Fruit fly (Drosophila melanogaster): Measurements from ENCODE around the gene cal1.

DNA sequence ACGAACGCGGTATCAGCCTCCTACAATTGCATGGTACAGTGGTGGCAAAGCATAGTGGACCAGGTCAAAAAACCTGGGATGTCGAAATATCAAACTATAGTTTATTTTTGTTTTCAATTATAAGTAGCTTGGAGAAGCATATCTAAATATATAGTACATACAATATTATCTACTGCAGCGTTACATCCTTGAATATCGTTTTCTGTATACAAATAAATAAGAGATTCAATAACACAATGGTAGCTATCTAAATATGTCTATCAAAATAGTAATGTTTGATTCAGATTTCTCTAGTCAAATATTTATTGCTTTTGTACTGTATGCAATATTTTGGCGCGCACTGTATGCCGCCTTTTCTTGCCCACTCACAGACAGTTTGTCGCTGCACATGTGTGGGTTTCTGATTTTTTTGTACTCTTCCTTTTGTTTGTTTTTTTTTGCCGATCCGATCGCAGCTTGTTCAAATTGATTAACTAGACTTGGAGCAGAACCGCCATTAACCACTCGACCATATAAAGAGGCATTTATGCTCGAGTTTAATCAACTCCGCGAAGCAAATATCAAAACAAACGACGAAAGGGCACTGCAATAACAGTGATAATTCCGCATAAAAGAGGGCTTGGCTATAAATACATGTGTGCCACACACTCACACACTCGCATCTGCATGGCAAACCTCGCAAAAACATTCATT lies 7.3 kb upstream of the cal1 start:
- TF ChIP-seq h (GFP tag; optimal IDR thresholded peaks at IDR 0.05): peak; percentile 93
- peak; percentile 86 for TF ChIP-seq CG9705 (GFP tag; optimal IDR thresholded peaks at IDR 0.05)
- TF ChIP-seq Hr83 (GFP tag; optimal IDR thresholded peaks at IDR 0.05; ENCODE audit: poor library complexity, severe bottlenecking): no peak
- peak; percentile 83 to 94 for TF ChIP-seq foxo (GFP tag; optimal IDR thresholded peaks at IDR 0.05)
- TF ChIP-seq Rel (GFP tag; optimal IDR thresholded peaks at IDR 0.05): peak; percentile 83
- TF ChIP-seq Rel (tag; optimal IDR thresholded peaks at IDR 0.05): peak; percentile 54
- TF ChIP-seq usp (GFP tag; optimal IDR thresholded peaks at IDR 0.05): no peak
- peak; percentile 89 for TF ChIP-seq psq (GFP tag; optimal IDR thresholded peaks at IDR 0.05)
- TF ChIP-seq sage (GFP tag; optimal IDR thresholded peaks at IDR 0.05): peak; percentile 92
